Fruit fly (Drosophila melanogaster) whole organism, adult: Measurements from ENCODE around the gene CG31550.

Experiments used
- CG11617 ChIP-seq: fragments of 200-800 bp; sonication (Bioruptor generic); optimal IDR thresholded peaks from 2 replicates; lab custom pipeline; 2017; ENCODE audit warnings: mild to moderate bottlenecking, missing biosample characterization, missing genetic modification reagents, missing genetic modification characterization
- CG12768 ChIP-seq: fragments of 200-800 bp; sonication (Bioruptor generic); optimal IDR thresholded peaks from 2 replicates; lab custom pipeline; 2017; ENCODE audit warnings: missing biosample characterization, missing genetic modification characterization, mild to moderate bottlenecking, moderate library complexity, missing genetic modification reagents
- CG1620 ChIP-seq: fragments of 200-800 bp; sonication (Bioruptor generic); optimal IDR thresholded peaks from 2 replicates; lab custom pipeline; 2016; ENCODE audit warnings: missing biosample characterization, missing genetic modification characterization
- CG33017 ChIP-seq: fragments of 200-800 bp; sonication (Bioruptor generic); optimal IDR thresholded peaks from 2 replicates; lab custom pipeline; 2018; ENCODE audit warnings: missing biosample characterization, mild to moderate bottlenecking, missing genetic modification characterization, moderate library complexity
- Crg-1 ChIP-seq: fragments of 200-800 bp; sonication (Bioruptor generic); optimal IDR thresholded peaks from 2 replicates; lab custom pipeline; 2016; ENCODE audit warnings: missing biosample characterization, missing genetic modification characterization
- Mnt ChIP-seq: fragments of 200-800 bp; sonication (Bioruptor generic); optimal IDR thresholded peaks from 2 replicates; lab custom pipeline; 2016; ENCODE audit warnings: missing biosample characterization, mild to moderate bottlenecking, missing genetic modification characterization
- bab1 ChIP-seq: fragments of 200-800 bp; sonication (Bioruptor generic); optimal IDR thresholded peaks from 3 replicates; lab custom pipeline; 2019; ENCODE audit warnings: missing biosample characterization, mild to moderate bottlenecking, missing genetic modification characterization, moderate library complexity
- cic ChIP-seq: fragments of 200-800 bp; sonication (Bioruptor generic); optimal IDR thresholded peaks from 2 replicates; lab custom pipeline; 2017; ENCODE audit warnings: missing biosample characterization, mild to moderate bottlenecking, missing genetic modification characterization, moderate library complexity
- tj ChIP-seq: fragments of 200-800 bp; sonication (Bioruptor generic); optimal IDR thresholded peaks from 3 replicates; lab custom pipeline; 2017; ENCODE audit warnings: missing biosample characterization, mild to moderate bottlenecking, missing genetic modification characterization, moderate library complexity

DNA sequence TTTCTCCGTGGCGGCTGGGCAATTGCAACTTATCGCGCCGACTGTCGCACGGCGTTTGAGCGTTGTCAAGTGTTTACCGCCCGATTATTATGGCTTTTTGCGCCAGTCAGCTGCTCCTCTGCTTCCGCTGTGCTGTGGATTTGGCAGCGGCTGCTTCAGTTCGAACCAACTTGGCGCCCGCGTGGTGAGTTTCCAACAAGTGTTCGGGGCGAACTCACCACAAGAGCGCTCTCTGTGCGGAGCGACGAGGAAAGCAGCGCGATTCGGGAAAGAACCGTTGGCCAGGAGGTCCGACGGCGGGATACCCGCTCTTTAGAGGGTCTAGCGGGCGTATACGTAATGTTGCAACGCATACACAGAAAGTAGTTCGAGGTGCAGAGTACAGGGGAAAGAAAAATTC is 17.3 kb downstream of the CG31550 start, which contains the start of gene NKCC:
- TF ChIP-seq Mnt (GFP tag; lab: Kevin White, UChicago): no peak
- no peak for TF ChIP-seq tj (GFP tag; lab: Kevin White, UChicago)
- no peak for TF ChIP-seq CG1620 (GFP tag; lab: Kevin White, UChicago)
- TF ChIP-seq CG33017 (tag; lab: Kevin White, UChicago): no peak
- TF ChIP-seq Crg-1: no peak
- TF ChIP-seq cic: no peak
- TF ChIP-seq bab1 (GFP tag; lab: Kevin White, UChicago): no peak
- TF ChIP-seq CG11617 (GFP tag; lab: Kevin White, UChicago): no peak
- TF ChIP-seq CG12768 (GFP tag; lab: Kevin White, UChicago): no peak
